Fruit fly (Drosophila melanogaster) whole organism, embryonic: Measurements from ENCODE around the gene RanGAP.

Experiments used
- Adf1 ChIP-seq: fragments of 200-800 bp; sonication (Bioruptor generic); IDR thresholded peaks from 2 replicates; pipeline ENCODE4 v1.3.6; 2022; ENCODE audit warnings: missing biosample characterization, missing genetic modification characterization
- Atf6 ChIP-seq: fragments of 200-800 bp; sonication (Bioruptor generic); IDR thresholded peaks from 2 replicates; pipeline ENCODE4 v1.3.6; 2022; ENCODE audit warnings: missing biosample characterization, missing genetic modification characterization
- CG10654 ChIP-seq: fragments of 200-800 bp; sonication (Bioruptor generic); optimal IDR thresholded peaks from 2 replicates; lab custom pipeline; 2016; ENCODE audit warnings: missing biosample characterization, missing genetic modification characterization
- CG11456 ChIP-seq: fragments of 200-800 bp; sonication (Bioruptor generic); IDR thresholded peaks from 3 replicates; pipeline ENCODE4 v1.3.6; 2022; ENCODE audit warnings: missing biosample characterization, missing genetic modification characterization
- CG11504 ChIP-seq: fragments of 200-800 bp; sonication (Bioruptor generic); optimal IDR thresholded peaks from 3 replicates; lab custom pipeline; 2019; ENCODE audit warnings: missing biosample characterization, mild to moderate bottlenecking, missing genetic modification characterization, moderate library complexity
- CG11696 ChIP-seq: fragments of 200-800 bp; sonication (Bioruptor generic); IDR thresholded peaks from 2 replicates; pipeline ENCODE4 v1.3.6; 2022; ENCODE audit warnings: missing biosample characterization, missing genetic modification characterization
- CG12104 ChIP-seq: fragments of 200-800 bp; sonication (Bioruptor generic); optimal IDR thresholded peaks from 3 replicates; lab custom pipeline; 2016; ENCODE audit warnings: missing biosample characterization, missing genetic modification characterization
- CG13123 ChIP-seq: fragments of 200-800 bp; sonication (Bioruptor generic); optimal IDR thresholded peaks from 2 replicates; lab custom pipeline; 2016; ENCODE audit warnings: missing biosample characterization, missing genetic modification characterization
- CG13296 ChIP-seq: fragments of 200-800 bp; sonication (Bioruptor generic); optimal IDR thresholded peaks from 3 replicates; lab custom pipeline; 2018; ENCODE audit warnings: missing biosample characterization, mild to moderate bottlenecking, missing genetic modification characterization
- CG13424 ChIP-seq: fragments of 200-800 bp; sonication (Bioruptor generic); optimal IDR thresholded peaks from 2 replicates; lab custom pipeline; 2019; ENCODE audit warnings: missing biosample characterization, mild to moderate bottlenecking, missing genetic modification characterization, moderate library complexity
- CG14441 ChIP-seq: fragments of 200-800 bp; sonication (Bioruptor generic); IDR thresholded peaks from 2 replicates; pipeline ENCODE4 v1.3.6; 2022; ENCODE audit warnings: missing biosample characterization, missing genetic modification characterization
- CG15601 ChIP-seq: fragments of 200-800 bp; sonication (Bioruptor generic); optimal IDR thresholded peaks from 3 replicates; lab custom pipeline; 2019; ENCODE audit warnings: missing biosample characterization, mild to moderate bottlenecking, missing genetic modification characterization, moderate library complexity
- CG1647 ChIP-seq: fragments of 200-800 bp; sonication (Bioruptor generic); optimal IDR thresholded peaks from 3 replicates; lab custom pipeline; 2016; ENCODE audit warnings: missing biosample characterization, missing genetic modification characterization
- CG17912 ChIP-seq: fragments of 200-800 bp; sonication (Bioruptor generic); optimal IDR thresholded peaks from 2 replicates; lab custom pipeline; 2018; ENCODE audit warnings: missing biosample characterization, mild to moderate bottlenecking, missing genetic modification characterization
- CG4360 ChIP-seq: fragments of 200-800 bp; sonication (Bioruptor generic); IDR thresholded peaks from 2 replicates; pipeline ENCODE4 v1.3.6; 2022; ENCODE audit warnings: missing biosample characterization, missing genetic modification characterization
- CG8388 ChIP-seq: fragments of 200-800 bp; sonication (Bioruptor generic); optimal IDR thresholded peaks from 2 replicates; lab custom pipeline; 2019; ENCODE audit warnings: missing biosample characterization, mild to moderate bottlenecking, missing genetic modification characterization, moderate library complexity
- CG9876 ChIP-seq: fragments of 200-800 bp; sonication (Bioruptor generic); optimal IDR thresholded peaks from 2 replicates; lab custom pipeline; 2016; ENCODE audit warnings: missing biosample characterization, missing genetic modification characterization
- D ChIP-seq, 2 experiments: fragments of 200-800 bp in 1 of 2; fragments of >200 bp in 1 of 2; sonication (Bioruptor generic) in 1 of 2; optimal IDR thresholded peaks; 2 replicates in 1 of 2; 3 replicates in 1 of 2; lab custom pipeline; 2017; ENCODE audit warnings: mild to moderate bottlenecking in 1 of 2, missing biosample characterization in 1 of 2, missing genetic modification characterization in 1 of 2, missing genetic modification reagents in 1 of 2
- Fer3 ChIP-seq: fragments of 200-800 bp; sonication (Bioruptor generic); optimal IDR thresholded peaks from 2 replicates; lab custom pipeline; 2018; ENCODE audit warnings: missing biosample characterization, mild to moderate bottlenecking, missing genetic modification characterization, moderate library complexity
- HmgD ChIP-seq: fragments of 200-800 bp; sonication (Bioruptor generic); optimal IDR thresholded peaks from 3 replicates; lab custom pipeline; 2016; ENCODE audit warnings: missing biosample characterization, missing genetic modification characterization
- Hr78 ChIP-seq, 2 experiments: fragments of 200-800 bp in 1 of 2; fragments of >200 bp in 1 of 2; sonication (Bioruptor generic) in 1 of 2; optimal IDR thresholded peaks; 2 replicates each; lab custom pipeline; 2017 to 2019; ENCODE audit warnings: missing biosample characterization in 2 of 2, missing genetic modification characterization in 2 of 2, mild to moderate bottlenecking in 1 of 2, moderate library complexity in 1 of 2
- NK7.1 ChIP-seq: fragments of 200-800 bp; sonication (Bioruptor generic); optimal IDR thresholded peaks from 3 replicates; lab custom pipeline; 2016; ENCODE audit warnings: missing biosample characterization, missing genetic modification characterization
- Tbp ChIP-seq: fragments of >200 bp; optimal IDR thresholded peaks from 2 replicates; lab custom pipeline; 2018; ENCODE audit warnings: missing biosample characterization, missing genetic modification characterization
- cad ChIP-seq: fragments of >200 bp; optimal IDR thresholded peaks from 2 replicates; lab custom pipeline; 2017; ENCODE audit warnings: missing biosample characterization, missing genetic modification characterization
- ci ChIP-seq: fragments of 200-800 bp; sonication (Bioruptor generic); IDR thresholded peaks from 3 replicates; pipeline ENCODE4 v1.3.6; 2022; ENCODE audit warnings: missing biosample characterization, missing genetic modification characterization
- crp ChIP-seq, 2 experiments: fragments of 200-800 bp; sonication (Bioruptor generic); optimal IDR thresholded peaks; 2 replicates in 1 of 2; 3 replicates in 1 of 2; lab custom pipeline; 2017; ENCODE audit warnings: missing biosample characterization in 2 of 2, missing genetic modification characterization in 2 of 2, mild to moderate bottlenecking in 1 of 2, moderate library complexity in 1 of 2
- nau ChIP-seq: fragments of 200-800 bp; sonication (Bioruptor generic); optimal IDR thresholded peaks from 3 replicates; lab custom pipeline; 2017; ENCODE audit warnings: missing biosample characterization, mild to moderate bottlenecking, missing genetic modification characterization, missing genetic modification reagents
- nmo ChIP-seq: fragments of 200-800 bp; sonication (Bioruptor generic); optimal IDR thresholded peaks from 2 replicates; lab custom pipeline; 2018; ENCODE audit warnings: missing biosample characterization, mild to moderate bottlenecking, missing genetic modification characterization, moderate library complexity
- onecut ChIP-seq: fragments of 200-800 bp; sonication (Bioruptor generic); IDR thresholded peaks from 2 replicates; pipeline ENCODE4 v1.3.6; 2022; ENCODE audit warnings: missing biosample characterization, missing genetic modification characterization
- pan ChIP-seq, 4 experiments: fragments of >200 bp in 3 of 4; fragments of 200-800 bp in 1 of 4; sonication (Bioruptor generic) in 1 of 4; optimal IDR thresholded peaks in 3 of 4; IDR thresholded peaks in 1 of 4; 2 replicates each; pipeline versions ENCODE4 v1.3.6 to Lab custom; 2017 to 2022; ENCODE audit warnings: missing biosample characterization in 2 of 4, missing genetic modification characterization in 2 of 4, mixed read lengths in 1 of 4
- prd ChIP-seq, 3 experiments: fragments of >200 bp in 2 of 3; fragments of 200-800 bp in 1 of 3; sonication (Bioruptor generic) in 1 of 3; optimal IDR thresholded peaks in 2 of 3; IDR thresholded peaks in 1 of 3; 2 replicates in 2 of 3; 3 replicates in 1 of 3; pipeline versions ENCODE4 v1.3.6 to Lab custom; 2017 to 2022; ENCODE audit warnings: missing biosample characterization in 1 of 3, missing genetic modification characterization in 1 of 3
- pros ChIP-seq: fragments of 200-800 bp; sonication (Bioruptor generic); optimal IDR thresholded peaks from 3 replicates; lab custom pipeline; 2019; ENCODE audit warnings: missing biosample characterization, mild to moderate bottlenecking, missing genetic modification characterization, moderate library complexity
- psq ChIP-seq: fragments of 200-800 bp; sonication (Bioruptor generic); optimal IDR thresholded peaks from 2 replicates; lab custom pipeline; 2017; ENCODE audit warnings: missing biosample characterization, missing genetic modification characterization
- sr ChIP-seq: fragments of 200-800 bp; sonication (Bioruptor generic); IDR thresholded peaks from 3 replicates; pipeline ENCODE4 v1.3.6; 2022; ENCODE audit warnings: missing biosample characterization, missing genetic modification characterization
- stwl ChIP-seq: fragments of 200-800 bp; sonication (Bioruptor generic); optimal IDR thresholded peaks from 3 replicates; lab custom pipeline; 2018; ENCODE audit warnings: missing biosample characterization, mild to moderate bottlenecking, missing genetic modification characterization, moderate library complexity
- wor ChIP-seq: fragments of 200-800 bp; sonication (Bioruptor generic); IDR thresholded peaks from 2 replicates; pipeline ENCODE4 v1.3.6; 2022; ENCODE audit warnings: missing biosample characterization, missing genetic modification characterization
- zf30C ChIP-seq: fragments of 200-800 bp; sonication (Bioruptor generic); optimal IDR thresholded peaks from 3 replicates; lab custom pipeline; 2018; ENCODE audit warnings: missing biosample characterization, mild to moderate bottlenecking, missing genetic modification characterization

Gene RanGAP

DNA sequence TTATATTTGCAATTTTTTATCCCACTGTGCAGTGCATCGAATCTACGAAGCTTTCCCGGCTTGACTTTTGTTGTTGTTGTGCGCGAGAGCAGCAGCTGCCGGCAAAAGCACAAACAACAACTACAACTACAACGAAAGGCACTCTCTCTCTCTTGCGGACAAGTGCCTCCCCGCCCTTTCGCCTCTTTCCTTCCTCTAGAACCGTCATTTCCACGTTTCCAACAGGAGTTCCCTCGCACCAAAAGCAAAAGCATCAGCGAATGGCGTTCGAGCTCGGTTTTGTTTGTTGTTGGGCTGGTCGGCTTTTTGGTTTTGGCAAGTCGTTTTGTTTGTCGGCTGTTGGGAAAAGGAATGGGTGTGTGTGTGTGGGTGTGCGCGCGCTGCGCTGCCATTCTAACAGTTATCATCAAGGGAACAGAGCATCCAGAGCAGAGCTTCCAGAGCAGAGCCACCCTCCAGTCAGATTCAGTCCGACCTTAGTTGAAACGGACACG is 22.1 kb downstream of the RanGAP start, which contains the start of gene tj (continued):
- TF ChIP-seq pros (GFP tag; lab: Kevin White, UChicago) (no peak), onecut (no peak), NK7.1 (GFP tag; lab: Kevin White, UChicago) (no peak), CG8388 (GFP tag; lab: Kevin White, UChicago) (no peak), prd (optimal IDR thresholded peaks at IDR 0.05; lab: Kevin White, UChicago) (no peak), prd (GFP tag; IDR thresholded peaks at IDR 0.05; lab: Robert Waterston, UW) (0 out of 3 replicates have a peak, but pooled peaks have one; percentile 0), HmgD (GFP tag; lab: Kevin White, UChicago) (no peak), CG9876 (GFP tag; lab: Kevin White, UChicago) (no peak), CG11456 (GFP tag; lab: Robert Waterston, UW) (no peak), CG13123 (GFP tag; lab: Kevin White, UChicago) (no peak), psq (GFP tag; lab: Kevin White, UChicago) (no peak), nau (GFP tag; lab: Kevin White, UChicago) (no peak), CG13296 (no peak), CG4360 (GFP tag; lab: Robert Waterston, UW) (peak; percentile 71), stwl (tag; lab: Kevin White, UChicago) (no peak), D (optimal IDR thresholded peaks at IDR 0.05; lab: Kevin White, UChicago) (no peak), D (GFP tag; optimal IDR thresholded peaks at IDR 0.05; lab: Kevin White, UChicago) (no peak), ci (no peak), CG15601 (tag; lab: Kevin White, UChicago) (no peak), CG11504 (tag; lab: Kevin White, UChicago) (no peak), Tbp (GFP tag; lab: Kevin White, UChicago) (no peak), wor (no peak), CG1647 (GFP tag; lab: Kevin White, UChicago) (no peak), CG12104 (GFP tag; lab: Kevin White, UChicago) (no peak), pan (optimal IDR thresholded peaks at IDR 0.05; lab: Kevin White, UChicago) (no peak), pan (GFP tag; optimal IDR thresholded peaks at IDR 0.05 in 1 of 2, IDR thresholded peaks at IDR 0.05 in 1 of 2) (no peak), Atf6 (no peak), Hr78 (GFP tag; optimal IDR thresholded peaks at IDR 0.05; lab: Kevin White, UChicago) (no peak)

- TF ChIP-seq cad (GFP tag; lab: Kevin White, UChicago), result no peak
- no peak for TF ChIP-seq CG17912 (GFP tag; lab: Kevin White, UChicago)
- TF ChIP-seq zf30C (GFP tag; lab: Kevin White, UChicago), result no peak
- no peak for TF ChIP-seq sr
- no peak for TF ChIP-seq CG10654 (GFP tag; lab: Kevin White, UChicago)
- no peak for TF ChIP-seq CG13424 (tag; lab: Kevin White, UChicago)
- TF ChIP-seq nmo, result no peak
- TF ChIP-seq Adf1 (GFP tag; lab: Robert Waterston, UW), result no peak
- TF ChIP-seq Fer3 (tag; lab: Kevin White, UChicago), result no peak
- no peak for TF ChIP-seq CG11696 (GFP tag; lab: Robert Waterston, UW)
- TF ChIP-seq stwl (tag; lab: Kevin White, UChicago), result no peak
- TF ChIP-seq CG14441, result no peak
- TF ChIP-seq crp (GFP tag; optimal IDR thresholded peaks at IDR 0.05; lab: Kevin White, UChicago), result no peak
Observed at dm6 chr2L:19469090-19469489, 27.3 kb downstream of the RanGAP start.
